Fruit fly (Drosophila melanogaster) whole organism, pupa: ENCODE results near the gene CG15347.

ENCODE experiments used
- CG10348 ChIP-seq: fragments of 200-800 bp; sonication (Bioruptor generic); IDR thresholded peaks from 2 replicates; pipeline ENCODE4 v1.3.6; 2022; ENCODE audit warnings: missing biosample characterization, missing genetic modification characterization
- CG12605 ChIP-seq: fragments of 200-800 bp; sonication (Bioruptor generic); IDR thresholded peaks from 2 replicates; pipeline ENCODE4 v1.3.6; 2022; ENCODE audit warnings: missing biosample characterization, missing genetic modification characterization
- CG13204 ChIP-seq: fragments of 200-800 bp; sonication (Bioruptor generic); optimal IDR thresholded peaks from 2 replicates; lab custom pipeline; 2018; ENCODE audit warnings: missing biosample characterization, mild to moderate bottlenecking, missing genetic modification characterization, moderate library complexity
- CG14655 ChIP-seq: fragments of 200-800 bp; sonication (Bioruptor generic); optimal IDR thresholded peaks from 3 replicates; lab custom pipeline; 2017; ENCODE audit warnings: mild to moderate bottlenecking, missing biosample characterization, missing genetic modification reagents, missing genetic modification characterization
- CG15710 ChIP-seq: fragments of 200-800 bp; sonication (Bioruptor generic); optimal IDR thresholded peaks from 2 replicates; lab custom pipeline; 2018; ENCODE audit warnings: missing biosample characterization, mild to moderate bottlenecking, missing genetic modification characterization, moderate library complexity
- CG17806 ChIP-seq: fragments of 200-800 bp; sonication (Bioruptor generic); optimal IDR thresholded peaks from 2 replicates; lab custom pipeline; 2018; ENCODE audit warnings: missing biosample characterization, mild to moderate bottlenecking, missing genetic modification characterization, moderate library complexity
- CG32121 ChIP-seq: fragments of 200-800 bp; sonication (Bioruptor generic); IDR thresholded peaks from 2 replicates; pipeline ENCODE4 v1.3.6; 2022; ENCODE audit warnings: missing biosample characterization, missing genetic modification characterization
- CG34367 ChIP-seq: fragments of 200-800 bp; sonication (Bioruptor generic); optimal IDR thresholded peaks from 2 replicates; lab custom pipeline; 2018; ENCODE audit warnings: missing biosample characterization, mild to moderate bottlenecking, missing genetic modification characterization
- CG4496 ChIP-seq: fragments of 200-800 bp; sonication (Bioruptor generic); IDR thresholded peaks from 3 replicates; pipeline ENCODE4 v1.3.6; 2022; ENCODE audit warnings: missing biosample characterization, missing genetic modification characterization
- CG8159 ChIP-seq: fragments of 200-800 bp; sonication (Bioruptor generic); optimal IDR thresholded peaks from 3 replicates; lab custom pipeline; 2018; ENCODE audit warnings: missing biosample characterization, mild to moderate bottlenecking, missing genetic modification characterization, moderate library complexity
- CG8301 ChIP-seq: fragments of 200-800 bp; sonication (Bioruptor generic); optimal IDR thresholded peaks from 2 replicates; lab custom pipeline; 2018; ENCODE audit warnings: missing biosample characterization, mild to moderate bottlenecking, missing genetic modification characterization
- CG9948 ChIP-seq: fragments of 200-800 bp; sonication (Bioruptor generic); optimal IDR thresholded peaks from 2 replicates; lab custom pipeline; 2018; ENCODE audit warnings: missing biosample characterization, mild to moderate bottlenecking, missing genetic modification characterization, moderate library complexity
- D1 ChIP-seq: fragments of 200-800 bp; sonication (Bioruptor generic); optimal IDR thresholded peaks from 2 replicates; lab custom pipeline; 2018; ENCODE audit warnings: missing biosample characterization, mild to moderate bottlenecking, missing genetic modification characterization, moderate library complexity
- EcR ChIP-seq: fragments of 200-800 bp; sonication (Bioruptor generic); optimal IDR thresholded peaks from 3 replicates; lab custom pipeline; 2019; ENCODE audit warnings: missing biosample characterization, missing genetic modification characterization, mild to moderate bottlenecking, moderate library complexity, missing genetic modification reagents
- Ets98B ChIP-seq: fragments of 200-800 bp; sonication (Bioruptor generic); IDR thresholded peaks from 2 replicates; pipeline ENCODE4 v1.3.6; 2022; ENCODE audit warnings: missing biosample characterization, missing genetic modification characterization
- Pif1A ChIP-seq: fragments of 200-800 bp; sonication (Bioruptor generic); optimal IDR thresholded peaks from 3 replicates; lab custom pipeline; 2016; ENCODE audit warnings: missing biosample characterization, missing genetic modification characterization
- Pif1B ChIP-seq: fragments of 200-800 bp; sonication (Bioruptor generic); optimal IDR thresholded peaks from 3 replicates; lab custom pipeline; 2016; ENCODE audit warnings: missing biosample characterization, missing genetic modification characterization
- Snoo ChIP-seq: fragments of 200-800 bp; sonication (Bioruptor generic); optimal IDR thresholded peaks from 3 replicates; lab custom pipeline; 2017; ENCODE audit warnings: missing biosample characterization, mild to moderate bottlenecking, missing genetic modification characterization, inconsistent platforms
- fd96Ca ChIP-seq: fragments of 200-800 bp; sonication (Bioruptor generic); IDR thresholded peaks from 3 replicates; pipeline ENCODE4 v1.3.6; 2022; ENCODE audit warnings: missing biosample characterization, missing genetic modification characterization
- gl ChIP-seq: fragments of 200-800 bp; sonication (Bioruptor generic); optimal IDR thresholded peaks from 2 replicates; lab custom pipeline; 2018; ENCODE audit warnings: missing biosample characterization, mild to moderate bottlenecking, missing genetic modification characterization
- rn ChIP-seq: fragments of 200-800 bp; sonication (Bioruptor generic); IDR thresholded peaks from 2 replicates; pipeline ENCODE4 v1.3.6; 2022; ENCODE audit warnings: missing biosample characterization, missing genetic modification characterization

CG15347 gene

DNA sequence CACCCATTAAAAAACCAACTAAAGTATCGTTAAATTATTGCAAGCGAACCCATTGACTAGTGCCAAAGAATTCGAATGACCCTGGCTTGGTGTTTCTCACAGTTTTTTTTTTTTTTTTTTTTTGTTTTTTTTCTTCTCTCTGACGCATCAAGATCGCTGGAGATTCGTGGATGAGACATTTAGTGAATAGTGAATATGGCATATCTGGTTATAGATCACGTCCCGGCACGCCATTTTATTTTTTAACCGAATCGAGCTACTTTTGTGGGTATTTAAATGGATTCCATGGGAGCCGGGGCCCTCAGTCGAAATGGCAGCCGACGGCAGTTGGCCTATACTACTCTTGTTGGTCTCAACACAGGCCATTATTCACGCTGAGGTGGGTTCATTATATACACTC, 16.1 kb upstream of the CG15347 start, which contains the start of gene Cp7Fc:
Gene Cp7Fc (plus strand): TSS at position 301 of the 400 bp plus-strand sequence.
- no peak for TF ChIP-seq gl (tag; lab: Kevin White, UChicago)
- no peak for TF ChIP-seq CG10348 (GFP tag; lab: Robert Waterston, UW)
- no peak for TF ChIP-seq CG13204 (GFP tag; lab: Kevin White, UChicago)
- no peak for TF ChIP-seq D1 (tag; lab: Kevin White, UChicago)
- TF ChIP-seq Ets98B: no peak
- no peak for TF ChIP-seq CG12605 (GFP tag; lab: Robert Waterston, UW)
- no peak for TF ChIP-seq CG8301 (tag; lab: Kevin White, UChicago)
- no peak for TF ChIP-seq CG14655
- TF ChIP-seq Pif1A: no peak
- TF ChIP-seq CG4496: no peak
- no peak for TF ChIP-seq CG17806 (tag; lab: Kevin White, UChicago)
- TF ChIP-seq CG8159 (tag; lab: Kevin White, UChicago): no peak
- TF ChIP-seq fd96Ca: no peak
- no peak for TF ChIP-seq CG32121 (GFP tag; lab: Robert Waterston, UW)
- no peak for TF ChIP-seq rn (GFP tag; lab: Robert Waterston, UW)
- no peak for TF ChIP-seq CG34367 (tag; lab: Kevin White, UChicago)
- TF ChIP-seq EcR (GFP tag; lab: Kevin White, UChicago): no peak
- TF ChIP-seq Snoo: no peak

dm6 chrX:8475657-8476056, 15.0 kb upstream of the CG15347 start:
- TF ChIP-seq Snoo (no peak), CG8159 (tag; lab: Kevin White, UChicago) (no peak), CG10348 (GFP tag; lab: Robert Waterston, UW) (no peak), CG14655 (no peak), EcR (GFP tag; lab: Kevin White, UChicago) (no peak), Pif1A (no peak), CG17806 (tag; lab: Kevin White, UChicago) (no peak), CG15710 (tag; lab: Kevin White, UChicago) (no peak), CG9948 (tag; lab: Kevin White, UChicago) (no peak), Pif1B (GFP tag; lab: Kevin White, UChicago) (no peak), D1 (tag; lab: Kevin White, UChicago) (no peak), CG13204 (GFP tag; lab: Kevin White, UChicago) (no peak), fd96Ca (no peak), CG12605 (GFP tag; lab: Robert Waterston, UW) (no peak), Ets98B (no peak), rn (GFP tag; lab: Robert Waterston, UW) (no peak)
- TF ChIP-seq, all 21 proteins: peak for 0

DNA sequence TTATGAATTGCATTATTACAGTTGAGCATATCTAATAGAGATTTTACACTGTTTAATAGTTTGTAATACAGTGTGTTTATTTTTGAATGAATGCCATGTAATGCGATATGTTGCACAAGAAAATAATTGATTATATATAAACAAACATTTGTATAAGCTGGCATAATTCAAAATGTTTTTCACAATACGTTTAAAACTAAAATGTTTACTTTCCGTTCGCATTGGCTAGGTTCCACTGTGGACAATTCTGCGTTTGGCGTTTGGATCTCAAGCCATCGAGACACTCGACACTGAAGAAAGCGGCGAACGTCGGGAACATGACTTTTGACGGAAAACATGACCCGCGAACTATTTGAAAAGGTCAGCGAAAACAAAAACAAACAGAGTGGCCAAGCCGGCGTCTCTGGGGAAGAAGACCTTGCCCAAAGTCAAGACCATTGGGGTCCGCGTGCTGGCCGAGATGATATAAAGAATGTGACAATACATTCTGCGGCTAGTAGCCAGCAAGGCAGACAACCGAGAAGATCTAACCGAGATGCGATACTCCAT, 12.7 kb upstream of the CG15347 start, which contains the start of gene Cp7Fb:
Gene Cp7Fb (plus strand): TSS at position 499 of the 549 bp plus-strand sequence.
- no peak for TF ChIP-seq CG9948 (tag; lab: Kevin White, UChicago)
- TF ChIP-seq Ets98B: no peak
- TF ChIP-seq EcR (GFP tag; lab: Kevin White, UChicago): no peak
- no peak for TF ChIP-seq CG8301 (tag; lab: Kevin White, UChicago)
- no peak for TF ChIP-seq CG15710 (tag; lab: Kevin White, UChicago)
- TF ChIP-seq CG4496: no peak
- TF ChIP-seq Pif1A: no peak

DNA sequence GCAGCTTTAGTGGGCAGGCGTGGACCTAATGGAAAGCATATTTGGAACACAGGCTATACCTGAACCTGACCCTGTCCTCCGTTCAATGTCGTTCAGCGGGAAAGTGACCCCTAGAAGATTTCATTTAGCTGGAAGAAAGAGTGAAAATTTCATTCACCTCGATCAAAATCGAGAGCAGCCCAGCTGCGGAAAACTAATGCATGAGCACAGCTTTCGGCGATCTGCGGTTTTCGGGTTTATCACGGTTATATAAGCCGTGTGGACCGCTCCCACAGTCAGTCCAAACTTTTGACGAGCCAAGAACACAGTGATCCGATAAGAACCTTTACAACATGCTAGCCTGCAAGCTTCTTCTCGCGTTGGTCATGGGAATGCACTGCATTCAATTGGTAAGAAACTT, 9.9 kb upstream of the CG15347 start, which contains the start of gene Cp7Fa:
Gene Cp7Fa (plus strand): TSS at position 301 of the 400 bp plus-strand sequence.
- TF ChIP-seq CG32121 (GFP tag; lab: Robert Waterston, UW) (no peak), CG17806 (tag; lab: Kevin White, UChicago) (no peak), D1 (tag; lab: Kevin White, UChicago) (no peak), CG34367 (tag; lab: Kevin White, UChicago) (no peak), gl (tag; lab: Kevin White, UChicago) (no peak), CG8159 (tag; lab: Kevin White, UChicago) (no peak), CG10348 (GFP tag; lab: Robert Waterston, UW) (no peak), Snoo (no peak), EcR (GFP tag; lab: Kevin White, UChicago) (no peak), rn (GFP tag; lab: Robert Waterston, UW) (no peak), CG14655 (no peak), Pif1B (GFP tag; lab: Kevin White, UChicago) (no peak), fd96Ca (no peak), CG9948 (tag; lab: Kevin White, UChicago) (no peak), CG8301 (tag; lab: Kevin White, UChicago) (no peak), CG4496 (no peak), CG12605 (GFP tag; lab: Robert Waterston, UW) (no peak), Ets98B (no peak), Pif1A (no peak), CG15710 (tag; lab: Kevin White, UChicago) (no peak)
- TF ChIP-seq, all 21 proteins: peak for 0

- TF ChIP-seq Pif1A (no peak), EcR (GFP tag; lab: Kevin White, UChicago) (no peak), Snoo (no peak), CG10348 (GFP tag; lab: Robert Waterston, UW) (no peak), CG34367 (tag; lab: Kevin White, UChicago) (no peak), CG12605 (GFP tag; lab: Robert Waterston, UW) (no peak), Ets98B (no peak), fd96Ca (no peak), D1 (tag; lab: Kevin White, UChicago) (no peak), CG14655 (no peak), CG9948 (tag; lab: Kevin White, UChicago) (no peak), CG8301 (tag; lab: Kevin White, UChicago) (no peak), CG8159 (tag; lab: Kevin White, UChicago) (no peak), CG4496 (no peak), CG32121 (GFP tag; lab: Robert Waterston, UW) (no peak), rn (GFP tag; lab: Robert Waterston, UW) (no peak)
Measured at dm6 chrX:8469606-8470005, 8.9 kb upstream of the CG15347 start.
